Worm (Caenorhabditis elegans) whole organism, mixed stage, embryonic: ENCODE measurements around the gene nhr-16.

Experiments used
- M03D4.4 ChIP-seq: sonication (generic microtip); optimal IDR thresholded peaks from 2 replicates; lab custom pipeline; 2017; ENCODE audit warnings: mild to moderate bottlenecking, missing genetic modification characterization, missing compliant biosample characterization
- ces-1 ChIP-seq: fragments of 150-350 bp; optimal IDR thresholded peaks from 2 replicates; lab custom pipeline; 2014; ENCODE audit warnings: missing biosample characterization, missing genetic modification reagents, missing genetic modification characterization
- elt-3 ChIP-seq: fragments of 150-350 bp; optimal IDR thresholded peaks from 2 replicates; lab custom pipeline; 2014; ENCODE audit warnings: missing biosample characterization, missing genetic modification characterization
- nhr-12 ChIP-seq: fragments of 150-350 bp; optimal IDR thresholded peaks from 2 replicates; lab custom pipeline; 2014; ENCODE audit warnings: missing biosample characterization, missing genetic modification characterization
- snpc-4 ChIP-seq: fragments of 150-350 bp; optimal IDR thresholded peaks from 2 replicates; lab custom pipeline; 2014; ENCODE audit warnings: missing biosample characterization, missing genetic modification characterization
- unc-39 ChIP-seq: fragments of 150-350 bp; optimal IDR thresholded peaks from 2 replicates; lab custom pipeline; 2014; ENCODE audit warnings: missing biosample characterization, missing genetic modification characterization
- ztf-11 ChIP-seq: fragments of 150-350 bp; optimal IDR thresholded peaks from 2 replicates; lab custom pipeline; 2014; ENCODE audit warnings: missing biosample characterization, missing genetic modification characterization

DNA sequence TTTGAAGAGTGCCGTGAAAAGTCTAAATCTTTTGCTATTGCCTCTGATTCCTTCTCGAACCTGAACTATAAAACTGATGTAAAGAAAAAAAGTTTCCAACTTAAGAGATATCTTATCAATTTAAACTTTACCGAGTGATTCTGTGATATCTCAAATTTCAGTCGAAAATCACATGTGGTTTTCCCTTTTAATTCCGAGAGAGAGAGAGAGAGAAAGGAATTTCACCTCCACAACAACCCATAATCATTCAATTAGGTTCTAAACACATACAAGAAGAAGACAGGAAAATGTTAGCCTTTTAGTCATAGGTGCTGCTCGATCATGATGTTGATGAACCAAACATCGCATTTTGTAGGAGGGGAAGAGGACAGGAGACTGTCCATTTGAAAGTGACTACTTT is 47.5 kb upstream of the nhr-16 start:
- TF ChIP-seq M03D4.4 (no peak), ces-1 (no peak), unc-39 (tag; lab: Kevin White, UChicago) (no peak), nhr-12 (tag; lab: Kevin White, UChicago) (no peak), elt-3 (tag; lab: Kevin White, UChicago) (no peak), ztf-11 (tag; lab: Kevin White, UChicago) (no peak), snpc-4 (tag; lab: Kevin White, UChicago) (no peak)
